Worm (Caenorhabditis elegans): Measurements from ENCODE around the gene srx-133.

The srx-133 gene

DNA sequence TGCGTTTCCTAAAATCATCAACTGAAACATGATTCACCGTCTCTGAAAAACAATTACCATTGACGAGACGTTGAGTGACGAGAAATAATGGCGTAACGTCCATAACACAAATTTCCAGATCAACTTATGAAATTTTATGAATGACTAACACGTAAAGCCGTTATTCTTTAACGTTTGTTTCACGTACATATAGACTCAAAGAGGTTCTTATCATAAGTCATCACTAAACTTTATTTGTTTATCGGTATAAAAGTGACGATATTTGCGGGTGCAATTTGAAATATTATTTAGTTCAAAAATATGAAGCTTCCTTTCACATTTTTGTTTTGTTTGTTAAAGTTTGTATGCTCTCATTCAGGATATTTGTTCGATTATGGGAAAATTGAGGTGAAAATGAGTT is 50.7 kb downstream of the srx-133 start, which contains the start of gene oac-3:
Gene oac-3 (plus strand): TSS at position 301 of the 400 bp plus-strand sequence.
- TF ChIP-seq hlh-13 (GFP tag; optimal IDR thresholded peaks at IDR 0.05) = no peak
- no peak for TF ChIP-seq pqm-1 (tag; optimal IDR thresholded peaks at IDR 0.05)
- no peak for TF ChIP-seq K02D7.2 (tag; optimal IDR thresholded peaks at IDR 0.05)
- TF ChIP-seq fkh-10 (GFP tag; optimal IDR thresholded peaks at IDR 0.05) = no peak
- TF ChIP-seq tbx-2 (tag; optimal IDR thresholded peaks at IDR 0.05) = no peak
- TF ChIP-seq fkh-6 (tag; optimal IDR thresholded peaks at IDR 0.05) = no peak
- no peak for TF ChIP-seq Y22D7AL.16 (tag; optimal IDR thresholded peaks at IDR 0.05)
- TF ChIP-seq lim-6 (tag; optimal IDR thresholded peaks at IDR 0.05) = no peak
- TF ChIP-seq pha-2 (tag; optimal IDR thresholded peaks at IDR 0.05) = no peak
- TF ChIP-seq elt-2 (tag; optimal IDR thresholded peaks at IDR 0.05) = no peak
- TF ChIP-seq ceh-22 (tag; optimal IDR thresholded peaks at IDR 0.05) = no peak
- no peak for TF ChIP-seq npax-4 (tag; optimal IDR thresholded peaks at IDR 0.05)
- TF ChIP-seq dmd-4 (tag; optimal IDR thresholded peaks at IDR 0.05; ENCODE audit: borderline replicate concordance) = no peak
- TF ChIP-seq tbx-7 (tag; optimal IDR thresholded peaks at IDR 0.05) = no peak
- no peak for TF ChIP-seq unc-55 (GFP tag; optimal IDR thresholded peaks at IDR 0.05)
- TF ChIP-seq sdc-2 (tag; optimal IDR thresholded peaks at IDR 0.05) = no peak
- TF ChIP-seq ceh-24 (tag; optimal IDR thresholded peaks at IDR 0.05) = no peak
